In the genomic region with DNA sequence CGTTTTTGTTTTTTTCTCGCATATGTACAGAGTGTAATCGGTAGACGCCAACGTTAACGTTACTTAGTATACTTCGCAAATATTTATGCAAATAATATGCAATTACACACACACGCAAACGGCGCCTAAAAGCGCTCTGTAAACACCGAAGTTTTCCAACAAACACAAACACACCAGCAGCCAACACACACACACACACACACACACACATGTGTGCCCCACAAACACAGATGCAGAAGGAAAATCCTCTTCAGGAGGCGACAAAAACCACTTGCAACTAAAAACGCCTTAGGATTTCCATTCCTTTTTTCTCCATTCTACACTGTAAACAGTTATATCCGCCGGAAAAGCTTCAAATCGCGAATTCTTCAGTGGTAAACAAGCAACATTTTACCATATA, we compare ENCODE assay signal across 3 fruit fly cellular contexts.
A peak's percentile ranks its signal among the peaks of the same experiment; 100 is the strongest.
TF ChIP-seq lines count a peak whose summit lies in the region.

No protein-coding gene starts in this region.

- no peak for TF ChIP-seq CTCF in whole organism, embryonic (GFP tag; optimal IDR thresholded peaks at IDR 0.05; lab: Kevin White, UChicago)

TF ChIP-seq in whole organism, embryonic, 481 proteins besides CTCF, POLR2A, EP300 and RAD21:
- TF ChIP-seq cg (GFP tag; optimal IDR thresholded peaks at IDR 0.05; lab: Kevin White, UChicago) (peak; percentile 13), CG4424 (GFP tag; optimal IDR thresholded peaks at IDR 0.05; lab: Kevin White, UChicago) (peak; percentile 7), Jarid2 (GFP tag; optimal IDR thresholded peaks at IDR 0.05; lab: Kevin White, UChicago) (no peak), unc-4 (GFP tag; IDR thresholded peaks at IDR 0.05; lab: Robert Waterston, UW; ENCODE audit: partially characterized antibody) (no peak), row (GFP tag; IDR thresholded peaks at IDR 0.05; lab: Robert Waterston, UW) (peak; percentile 5; the same call in 1 of the 3 replicates), Ets65A (GFP tag; lab: Kevin White, UChicago) (peak; percentile 42)

TF ChIP-seq in whole organism, prepupa, 60 proteins besides CTCF, POLR2A, EP300 and RAD21:
- TF ChIP-seq Gug (GFP tag; IDR thresholded peaks at IDR 0.05; lab: Robert Waterston, UW), result 0 out of 2 replicates have a peak, but pooled peaks have one; percentile 15
- no peak for TF ChIP-seq CG10669 (GFP tag; optimal IDR thresholded peaks at IDR 0.05; lab: Kevin White, UChicago)
- TF ChIP-seq CG10631 (GFP tag; optimal IDR thresholded peaks at IDR 0.05; lab: Kevin White, UChicago), result peak; percentile 9

TF ChIP-seq in whole organism, wandering third instar larva, 38 proteins besides CTCF, POLR2A, EP300 and RAD21:
- TF ChIP-seq Sp1 (GFP tag; optimal IDR thresholded peaks at IDR 0.05; lab: Kevin White, UChicago) (no peak), Mio (GFP tag; optimal IDR thresholded peaks at IDR 0.05; lab: Kevin White, UChicago) (no peak), Hr83 (GFP tag; optimal IDR thresholded peaks at IDR 0.05; lab: Kevin White, UChicago; ENCODE audit: poor library complexity, severe bottlenecking) (no peak), Dfd (GFP tag; optimal IDR thresholded peaks at IDR 0.05; lab: Kevin White, UChicago) (peak; percentile 94), HLH106 (tag; optimal IDR thresholded peaks at IDR 0.05; lab: Kevin White, UChicago) (no peak)
